Fruit fly (Drosophila melanogaster): ENCODE results near the gene CtsB.

CtsB gene

dm6 chrX:13740062-13740461, 41.9 kb downstream of the CtsB start (continued):
- no peak for TF ChIP-seq fd102C (GFP tag; optimal IDR thresholded peaks at IDR 0.05)
- TF ChIP-seq Bgb (GFP tag; IDR thresholded peaks at IDR 0.05; ENCODE audit: partially characterized antibody): no peak
- TF ChIP-seq dmrt11E (tag; optimal IDR thresholded peaks at IDR 0.05): peak; percentile 46
- peak; percentile 63; the same call in 1 of the 2 replicates for TF ChIP-seq al (GFP tag; IDR thresholded peaks at IDR 0.05)
- TF ChIP-seq Tbp (GFP tag; optimal IDR thresholded peaks at IDR 0.05): no peak
- TF ChIP-seq corto (GFP tag; optimal IDR thresholded peaks at IDR 0.05): no peak
- peak; percentile 15 for TF ChIP-seq CG2202 (tag; optimal IDR thresholded peaks at IDR 0.05)
- peak; percentile 43; the same call in 1 of the 2 replicates for TF ChIP-seq CG6689 (GFP tag; IDR thresholded peaks at IDR 0.05)
- TF ChIP-seq org-1 (GFP tag; optimal IDR thresholded peaks at IDR 0.05): peak; percentile 44
- no peak for TF ChIP-seq BEAF-32 (GFP tag; optimal IDR thresholded peaks at IDR 0.05)
- TF ChIP-seq ken (GFP tag; IDR thresholded peaks at IDR 0.05): peak; percentile 82
- peak; percentile 83 for TF ChIP-seq pum (GFP tag; optimal IDR thresholded peaks at IDR 0.05)
- no peak for TF ChIP-seq Kr (GFP tag; optimal IDR thresholded peaks at IDR 0.05)
- TF ChIP-seq CG34376 (GFP tag; optimal IDR thresholded peaks at IDR 0.05): peak; percentile 58
- peak; percentile 26 for TF ChIP-seq CG3407 (GFP tag; optimal IDR thresholded peaks at IDR 0.05)
- no peak for TF ChIP-seq sna (GFP tag; IDR thresholded peaks at IDR 0.05; ENCODE audit: partially characterized antibody)
- TF ChIP-seq Hmr (GFP tag; optimal IDR thresholded peaks at IDR 0.05): peak; percentile 79
- TF ChIP-seq CHES-1-like (GFP tag; optimal IDR thresholded peaks at IDR 0.05): peak; percentile 83
- peak; percentile 49 for TF ChIP-seq CG4404 (GFP tag; IDR thresholded peaks at IDR 0.05)
- no peak for TF ChIP-seq btn (GFP tag; optimal IDR thresholded peaks at IDR 0.05)
- TF ChIP-seq cg (GFP tag; optimal IDR thresholded peaks at IDR 0.05): peak; percentile 79
- TF ChIP-seq CG7745 (tag; optimal IDR thresholded peaks at IDR 0.05): no peak
- peak; percentile 88 for TF ChIP-seq B-H2 (GFP tag; optimal IDR thresholded peaks at IDR 0.05)
- TF ChIP-seq gcm2 (GFP tag; optimal IDR thresholded peaks at IDR 0.05): peak; percentile 71
- TF ChIP-seq CG33213 (GFP tag; optimal IDR thresholded peaks at IDR 0.05): peak; percentile 47
- 0 out of 3 replicates have a peak, but pooled peaks have one; percentile 39 for TF ChIP-seq CG2199 (GFP tag; IDR thresholded peaks at IDR 0.05)
- TF ChIP-seq CG14050 (GFP tag; IDR thresholded peaks at IDR 0.05): peak; percentile 70; the same call in 2 of the 3 replicates
- no peak for TF ChIP-seq CG30020 (tag; optimal IDR thresholded peaks at IDR 0.05)
- no peak for TF ChIP-seq CG15479 (GFP tag; optimal IDR thresholded peaks at IDR 0.05)
- TF ChIP-seq vnd (GFP tag; IDR thresholded peaks at IDR 0.05; ENCODE audit: partially characterized antibody): no peak
- TF ChIP-seq tap (tag; optimal IDR thresholded peaks at IDR 0.05): peak; percentile 67
- TF ChIP-seq usp (GFP tag; optimal IDR thresholded peaks at IDR 0.05): no peak
- no peak for TF ChIP-seq NC2β (GFP tag; optimal IDR thresholded peaks at IDR 0.05)
- TF ChIP-seq jumu (GFP tag; optimal IDR thresholded peaks at IDR 0.05): peak; percentile 79
- peak; percentile 70 for TF ChIP-seq CG12299 (tag; optimal IDR thresholded peaks at IDR 0.05)
- no peak for TF ChIP-seq ro (GFP tag; IDR thresholded peaks at IDR 0.05)
- peak; percentile 60 for TF ChIP-seq CG17568 (GFP tag; optimal IDR thresholded peaks at IDR 0.05)
- no peak for TF ChIP-seq kni (GFP tag; optimal IDR thresholded peaks at IDR 0.05)
- TF ChIP-seq CG13296 (GFP tag; optimal IDR thresholded peaks at IDR 0.05): peak; percentile 82
- TF ChIP-seq Chrac-16 (GFP tag; optimal IDR thresholded peaks at IDR 0.05): peak; percentile 75
- no peak for TF ChIP-seq sc (optimal IDR thresholded peaks at IDR 0.05)
- TF ChIP-seq sc (GFP tag; optimal IDR thresholded peaks at IDR 0.05): peak; percentile 15
- no peak for TF ChIP-seq bigmax (GFP tag; optimal IDR thresholded peaks at IDR 0.05)
- peak; percentile 91 for TF ChIP-seq vvl (GFP tag; IDR thresholded peaks at IDR 0.05)
- peak; percentile 72 for TF ChIP-seq chn (GFP tag; optimal IDR thresholded peaks at IDR 0.05)
- TF ChIP-seq CG10147 (GFP tag; optimal IDR thresholded peaks at IDR 0.05): peak; percentile 12
- TF ChIP-seq grn (GFP tag; optimal IDR thresholded peaks at IDR 0.05): no peak
- peak; percentile 71 for TF ChIP-seq CG17829 (tag; optimal IDR thresholded peaks at IDR 0.05)
- TF ChIP-seq CG43689 (GFP tag; IDR thresholded peaks at IDR 0.05): peak; percentile 36; the same call in 1 of the 2 replicates
- TF ChIP-seq CG8089 (GFP tag; optimal IDR thresholded peaks at IDR 0.05): peak; percentile 58
- TF ChIP-seq CG7372 (GFP tag; IDR thresholded peaks at IDR 0.05): peak; percentile 79
